Fruit fly (Drosophila melanogaster) whole organism, embryonic: ENCODE measurements around the gene Rbbp5.

Experiments used
- Abd-B ChIP-seq: fragments of 200-800 bp; sonication (Bioruptor generic); optimal IDR thresholded peaks from 2 replicates; lab custom pipeline; 2018; ENCODE audit warnings: missing biosample characterization, mild to moderate bottlenecking, missing genetic modification characterization, moderate library complexity
- Bgb ChIP-seq: fragments of 200-800 bp; sonication (Bioruptor generic); IDR thresholded peaks from 2 replicates; pipeline ENCODE4 v1.3.6; 2022; ENCODE audit warnings: missing biosample characterization, missing genetic modification characterization; ENCODE audit not compliant: partially characterized antibody
- Bteb2 ChIP-seq: fragments of 200-800 bp; sonication (Bioruptor generic); optimal IDR thresholded peaks from 2 replicates; lab custom pipeline; 2016; ENCODE audit warnings: missing biosample characterization, missing genetic modification characterization
- C15 ChIP-seq: fragments of 200-800 bp; sonication (Bioruptor generic); IDR thresholded peaks from 3 replicates; pipeline ENCODE4 v1.3.6; 2022; ENCODE audit warnings: missing biosample characterization, missing genetic modification characterization
- CG11695 ChIP-seq: fragments of 200-800 bp; sonication (Bioruptor generic); IDR thresholded peaks from 3 replicates; pipeline ENCODE4 v1.3.6; 2022; ENCODE audit warnings: missing biosample characterization, missing genetic modification characterization
- CG12071 ChIP-seq: fragments of 200-800 bp; sonication (Bioruptor generic); optimal IDR thresholded peaks from 3 replicates; lab custom pipeline; 2018; ENCODE audit warnings: missing biosample characterization, mild to moderate bottlenecking, missing genetic modification characterization
- CG12236 ChIP-seq: fragments of 200-800 bp; sonication (Bioruptor generic); optimal IDR thresholded peaks from 2 replicates; lab custom pipeline; 2016; ENCODE audit warnings: missing biosample characterization, missing genetic modification characterization
- CG12391 ChIP-seq: fragments of 200-800 bp; sonication (Bioruptor generic); optimal IDR thresholded peaks from 3 replicates; lab custom pipeline; 2018; ENCODE audit warnings: missing biosample characterization, mild to moderate bottlenecking, missing genetic modification characterization, moderate library complexity
- CG17568 ChIP-seq: fragments of 200-800 bp; sonication (Bioruptor generic); optimal IDR thresholded peaks from 2 replicates; lab custom pipeline; 2018; ENCODE audit warnings: missing biosample characterization, mild to moderate bottlenecking, missing genetic modification characterization, moderate library complexity
- CG2116 ChIP-seq: fragments of 200-800 bp; sonication (Bioruptor generic); optimal IDR thresholded peaks from 3 replicates; lab custom pipeline; 2018; ENCODE audit warnings: missing biosample characterization, mild to moderate bottlenecking, missing genetic modification characterization
- CG2199 ChIP-seq: fragments of 200-800 bp; sonication (Bioruptor generic); IDR thresholded peaks from 3 replicates; pipeline ENCODE4 v1.3.6; 2022; ENCODE audit warnings: missing biosample characterization, missing genetic modification characterization
- CG3281 ChIP-seq: fragments of 200-800 bp; sonication (Bioruptor generic); optimal IDR thresholded peaks from 3 replicates; lab custom pipeline; 2017; ENCODE audit warnings: missing biosample characterization, mild to moderate bottlenecking, missing genetic modification characterization
- CG3726 ChIP-seq: fragments of 200-800 bp; sonication (Bioruptor generic); IDR thresholded peaks from 3 replicates; pipeline ENCODE4, ENCODE4 v1.3.6; 2022; ENCODE audit warnings: missing biosample characterization, missing genetic modification characterization
- CG4282 ChIP-seq: fragments of 200-800 bp; sonication (Bioruptor generic); optimal IDR thresholded peaks from 2 replicates; lab custom pipeline; 2016; ENCODE audit warnings: missing biosample characterization, missing genetic modification characterization
- CG5953 ChIP-seq: fragments of 200-800 bp; sonication (Bioruptor generic); IDR thresholded peaks from 2 replicates; pipeline ENCODE4 v1.3.6; 2022; ENCODE audit warnings: missing biosample characterization, missing genetic modification characterization
- CG6175 ChIP-seq: fragments of 200-800 bp; sonication (Bioruptor generic); IDR thresholded peaks from 3 replicates; pipeline ENCODE4 v1.3.6; 2022; ENCODE audit warnings: missing biosample characterization, missing genetic modification characterization
- CG7928 ChIP-seq: fragments of 200-800 bp; sonication (Bioruptor generic); optimal IDR thresholded peaks from 2 replicates; lab custom pipeline; 2017; ENCODE audit warnings: missing biosample characterization, mild to moderate bottlenecking, missing genetic modification characterization
- CG9609 ChIP-seq: fragments of 200-800 bp; sonication (Bioruptor generic); optimal IDR thresholded peaks from 3 replicates; lab custom pipeline; 2016; ENCODE audit warnings: missing biosample characterization, missing genetic modification characterization
- CG9727 ChIP-seq: fragments of 200-800 bp; sonication (Bioruptor generic); optimal IDR thresholded peaks from 3 replicates; lab custom pipeline; 2017; ENCODE audit warnings: missing biosample characterization, mild to moderate bottlenecking, missing genetic modification characterization
- CHES-1-like ChIP-seq: fragments of 200-800 bp; sonication (Bioruptor generic); optimal IDR thresholded peaks from 2 replicates; lab custom pipeline; 2016; ENCODE audit warnings: missing biosample characterization, missing genetic modification characterization
- CkIIα-i1 ChIP-seq: fragments of 200-800 bp; sonication (Bioruptor generic); IDR thresholded peaks from 2 replicates; pipeline ENCODE4 v1.3.6; 2022; ENCODE audit warnings: missing biosample characterization, missing genetic modification characterization
- Dip2 ChIP-seq: fragments of 200-800 bp; sonication (Bioruptor generic); IDR thresholded peaks from 2 replicates; pipeline ENCODE4 v1.3.6; 2022; ENCODE audit warnings: missing biosample characterization, missing genetic modification characterization
- Doc2 ChIP-seq: fragments of 200-800 bp; sonication (Bioruptor generic); IDR thresholded peaks from 2 replicates; pipeline ENCODE4 v1.3.6; 2022; ENCODE audit warnings: missing biosample characterization, missing genetic modification characterization
- Dref ChIP-seq: fragments of 200-800 bp; sonication (Bioruptor generic); IDR thresholded peaks from 2 replicates; pipeline ENCODE4 v1.3.6; 2022; ENCODE audit warnings: missing biosample characterization, missing genetic modification characterization
- Ets97D ChIP-seq: fragments of 200-800 bp; sonication (Bioruptor generic); optimal IDR thresholded peaks from 3 replicates; lab custom pipeline; 2016; ENCODE audit warnings: missing biosample characterization, missing genetic modification characterization
- H15 ChIP-seq: fragments of 200-800 bp; sonication (Bioruptor generic); IDR thresholded peaks from 3 replicates; pipeline ENCODE4 v1.3.6; 2022; ENCODE audit warnings: missing biosample characterization, missing genetic modification characterization
- Hr39 ChIP-seq: fragments of >200 bp; optimal IDR thresholded peaks from 2 replicates; lab custom pipeline; 2017
- Hr78 ChIP-seq, 2 experiments: fragments of 200-800 bp in 1 of 2; fragments of >200 bp in 1 of 2; sonication (Bioruptor generic) in 1 of 2; optimal IDR thresholded peaks; 2 replicates each; lab custom pipeline; 2017 to 2019; ENCODE audit warnings: missing biosample characterization in 2 of 2, missing genetic modification characterization in 2 of 2, mild to moderate bottlenecking in 1 of 2, moderate library complexity in 1 of 2
- Oli ChIP-seq: fragments of 200-800 bp; sonication (Bioruptor generic); optimal IDR thresholded peaks from 2 replicates; lab custom pipeline; 2018; ENCODE audit warnings: missing biosample characterization, mild to moderate bottlenecking, missing genetic modification characterization, moderate library complexity
- Optix ChIP-seq: fragments of 200-800 bp; sonication (Bioruptor generic); IDR thresholded peaks from 3 replicates; pipeline ENCODE4 v1.3.6; 2022; ENCODE audit warnings: missing biosample characterization, missing genetic modification characterization
- Scr ChIP-seq: fragments of 200-800 bp; sonication (Bioruptor generic); IDR thresholded peaks from 2 replicates; pipeline ENCODE4 v1.3.6; 2022; ENCODE audit warnings: missing biosample characterization, missing genetic modification characterization; ENCODE audit not compliant: partially characterized antibody
- Sry-β ChIP-seq: fragments of 200-800 bp; sonication (Bioruptor generic); optimal IDR thresholded peaks from 2 replicates; lab custom pipeline; 2018; ENCODE audit warnings: missing biosample characterization, mild to moderate bottlenecking, missing genetic modification characterization, moderate library complexity
- Ssrp ChIP-seq: fragments of 200-800 bp; sonication (Bioruptor generic); optimal IDR thresholded peaks from 2 replicates; lab custom pipeline; 2018; ENCODE audit warnings: missing biosample characterization, mild to moderate bottlenecking, missing genetic modification characterization, moderate library complexity
- TFAM ChIP-seq: fragments of 200-800 bp; sonication (Bioruptor generic); optimal IDR thresholded peaks from 2 replicates; lab custom pipeline; 2017; ENCODE audit warnings: missing biosample characterization, missing genetic modification characterization, inconsistent platforms
- Xbp1 ChIP-seq: fragments of 200-800 bp; sonication (Bioruptor generic); optimal IDR thresholded peaks from 3 replicates; lab custom pipeline; 2016; ENCODE audit warnings: missing biosample characterization, mild to moderate bottlenecking, missing genetic modification characterization
- amos ChIP-seq: fragments of 200-800 bp; sonication (Bioruptor generic); IDR thresholded peaks from 2 replicates; pipeline ENCODE4 v1.3.6; 2022; ENCODE audit warnings: missing biosample characterization, missing genetic modification characterization; ENCODE audit not compliant: partially characterized antibody
- bab2 ChIP-seq: fragments of 200-800 bp; sonication (Bioruptor generic); optimal IDR thresholded peaks from 2 replicates; lab custom pipeline; 2016; ENCODE audit warnings: missing biosample characterization, missing genetic modification characterization
- btn ChIP-seq: fragments of 200-800 bp; sonication (Bioruptor generic); optimal IDR thresholded peaks from 2 replicates; lab custom pipeline; 2016; ENCODE audit warnings: missing biosample characterization, missing genetic modification characterization
- caup ChIP-seq: fragments of 200-800 bp; sonication (Bioruptor generic); optimal IDR thresholded peaks from 3 replicates; lab custom pipeline; 2017; ENCODE audit warnings: missing biosample characterization, mild to moderate bottlenecking, missing genetic modification characterization, moderate library complexity; ENCODE audit not compliant: severe bottlenecking
- crol ChIP-seq: fragments of 200-800 bp; sonication (Bioruptor generic); IDR thresholded peaks from 2 replicates; pipeline ENCODE4 v1.3.6; 2022; ENCODE audit warnings: missing biosample characterization, missing genetic modification characterization
- dysf ChIP-seq: fragments of 200-800 bp; sonication (Bioruptor generic); IDR thresholded peaks from 3 replicates; pipeline ENCODE4 v1.3.6; 2022; ENCODE audit warnings: missing biosample characterization, missing genetic modification characterization
- maf-S ChIP-seq: fragments of 200-800 bp; sonication (Bioruptor generic); optimal IDR thresholded peaks from 2 replicates; lab custom pipeline; 2016; ENCODE audit warnings: missing biosample characterization, missing genetic modification characterization
- nerfin-1 ChIP-seq: fragments of 200-800 bp; sonication (Bioruptor generic); optimal IDR thresholded peaks from 3 replicates; lab custom pipeline; 2019; ENCODE audit warnings: missing biosample characterization, mild to moderate bottlenecking, missing genetic modification characterization, moderate library complexity
- pb ChIP-seq: fragments of 200-800 bp; sonication (Bioruptor generic); optimal IDR thresholded peaks from 3 replicates; lab custom pipeline; 2016; ENCODE audit warnings: missing biosample characterization, missing genetic modification characterization
- repo ChIP-seq: fragments of 200-800 bp; sonication (Bioruptor generic); optimal IDR thresholded peaks from 2 replicates; lab custom pipeline; 2016; ENCODE audit warnings: missing biosample characterization, missing genetic modification characterization
- sc ChIP-seq, 3 experiments: fragments of >200 bp in 2 of 3; fragments of 200-800 bp in 1 of 3; sonication (Bioruptor generic) in 1 of 3; optimal IDR thresholded peaks; 2 replicates in 2 of 3; 3 replicates in 1 of 3; lab custom pipeline; 2017; ENCODE audit warnings: mild to moderate bottlenecking in 1 of 3, missing biosample characterization in 1 of 3, missing genetic modification characterization in 1 of 3, missing genetic modification reagents in 1 of 3
- slp2 ChIP-seq: fragments of 200-800 bp; sonication (Bioruptor generic); optimal IDR thresholded peaks from 2 replicates; lab custom pipeline; 2016; ENCODE audit warnings: missing biosample characterization, missing genetic modification characterization
- vnd ChIP-seq: fragments of 200-800 bp; sonication (Bioruptor generic); IDR thresholded peaks from 3 replicates; pipeline ENCODE4 v1.3.6; 2022; ENCODE audit warnings: missing biosample characterization, missing genetic modification characterization; ENCODE audit not compliant: partially characterized antibody

The Rbbp5 gene

dm6 chr3L:20347762-20348580 lies at the start of gene Rbbp5, which contains the start of gene eRF1 (continued):
- TF ChIP-seq CG11695 (GFP tag; lab: Robert Waterston, UW) = 0 out of 3 replicates have a peak, but pooled peaks have one; percentile 10
- TF ChIP-seq CG17568 = no peak
- TF ChIP-seq C15 = peak; percentile 66; the same call in 1 of the 3 replicates
- TF ChIP-seq vnd (GFP tag; lab: Robert Waterston, UW) = peak; percentile 89
- TF ChIP-seq Doc2 (GFP tag; lab: Robert Waterston, UW) = no peak
- no peak for TF ChIP-seq Dip2 (GFP tag; lab: Robert Waterston, UW)
- peak; percentile 77 for TF ChIP-seq CG9727 (GFP tag; lab: Kevin White, UChicago)
- no peak for TF ChIP-seq Hr78 (GFP tag; optimal IDR thresholded peaks at IDR 0.05; lab: Kevin White, UChicago)
- TF ChIP-seq crol (GFP tag; lab: Robert Waterston, UW) = no peak
- TF ChIP-seq CG6175 (GFP tag; lab: Robert Waterston, UW) = no peak
- TF ChIP-seq CG2116 (GFP tag; lab: Kevin White, UChicago) = peak; percentile 78
- no peak for TF ChIP-seq CG4282 (GFP tag; lab: Kevin White, UChicago)
- TF ChIP-seq Optix (GFP tag; lab: Robert Waterston, UW) = peak; percentile 66; the same call in 2 of the 3 replicates
- TF ChIP-seq nerfin-1 (tag; lab: Kevin White, UChicago) = peak; percentile 17
- TF ChIP-seq CG12391 (tag; lab: Kevin White, UChicago) = peak; percentile 93
- peak; percentile 90 for TF ChIP-seq Bgb (GFP tag; lab: Robert Waterston, UW)
- TF ChIP-seq Abd-B (GFP tag; lab: Kevin White, UChicago) = peak; percentile 72
- no peak for TF ChIP-seq Hr39
- TF ChIP-seq CG3281 (GFP tag; lab: Kevin White, UChicago) = peak; percentile 30
- peak; percentile 66 for TF ChIP-seq caup (GFP tag; lab: Kevin White, UChicago)
- peak; percentile 81; the same call in 2 of the 3 replicates for TF ChIP-seq dysf (GFP tag; lab: Robert Waterston, UW)
- peak; percentile 74 for TF ChIP-seq Ssrp (tag; lab: Kevin White, UChicago)
- peak; percentile 94 for TF ChIP-seq Scr (GFP tag; lab: Robert Waterston, UW)
- TF ChIP-seq maf-S (GFP tag; lab: Kevin White, UChicago) = peak; percentile 59
- no peak for TF ChIP-seq TFAM (GFP tag; lab: Kevin White, UChicago)
- TF ChIP-seq Dref = peak; percentile 92
- no peak for TF ChIP-seq CG2199 (GFP tag; lab: Robert Waterston, UW)
- peak; percentile 54 for TF ChIP-seq Ets97D
- peak; percentile 59; the same call in 1 of the 3 replicates for TF ChIP-seq CG3726 (GFP tag; lab: Robert Waterston, UW)
- no peak for TF ChIP-seq sc (optimal IDR thresholded peaks at IDR 0.05; lab: Kevin White, UChicago)
- TF ChIP-seq sc (GFP tag; optimal IDR thresholded peaks at IDR 0.05; lab: Kevin White, UChicago) = peak; percentile 7
- no peak for TF ChIP-seq CG12071 (GFP tag; lab: Kevin White, UChicago)
- no peak for TF ChIP-seq pb
- peak; percentile 58 for TF ChIP-seq Bteb2 (GFP tag; lab: Kevin White, UChicago)
- TF ChIP-seq CG9609 = peak; percentile 55
- no peak for TF ChIP-seq repo (GFP tag; lab: Kevin White, UChicago)
- TF ChIP-seq slp2 = peak; percentile 27
- no peak for TF ChIP-seq CG12236 (GFP tag; lab: Kevin White, UChicago)
- peak; percentile 16 for TF ChIP-seq CHES-1-like (GFP tag; lab: Kevin White, UChicago)
- TF ChIP-seq CkIIα-i1 (GFP tag; lab: Robert Waterston, UW) = no peak
- TF ChIP-seq Xbp1 (GFP tag; lab: Kevin White, UChicago) = peak; percentile 89
- TF ChIP-seq Sry-β (GFP tag; lab: Kevin White, UChicago) = no peak
- peak; percentile 60; the same call in 1 of the 2 replicates for TF ChIP-seq CG5953
- peak; percentile 60 for TF ChIP-seq bab2 (GFP tag; lab: Kevin White, UChicago)
- TF ChIP-seq Oli = peak; percentile 44
- TF ChIP-seq H15 = peak; percentile 70; the same call in 1 of the 3 replicates
- TF ChIP-seq btn (GFP tag; lab: Kevin White, UChicago) = no peak
- peak; percentile 96 for TF ChIP-seq amos (GFP tag; lab: Robert Waterston, UW)
- peak; percentile 19 for TF ChIP-seq CG7928 (GFP tag; lab: Kevin White, UChicago)
